Fruit fly (Drosophila melanogaster): Measurements from ENCODE around the gene CG7102.

- no peak for TF ChIP-seq h (GFP tag; optimal IDR thresholded peaks at IDR 0.05)
- no peak for TF ChIP-seq tai (GFP tag; optimal IDR thresholded peaks at IDR 0.05)
- TF ChIP-seq Hr78 (GFP tag; optimal IDR thresholded peaks at IDR 0.05): no peak
- TF ChIP-seq fru (GFP tag; optimal IDR thresholded peaks at IDR 0.05): no peak
- no peak for TF ChIP-seq CG32264 (GFP tag; optimal IDR thresholded peaks at IDR 0.05)
- TF ChIP-seq CrebA (GFP tag; optimal IDR thresholded peaks at IDR 0.05; ENCODE audit: borderline replicate concordance): no peak
- TF ChIP-seq dsf (GFP tag; optimal IDR thresholded peaks at IDR 0.05; ENCODE audit: borderline replicate concordance): no peak
- TF ChIP-seq Dfd (GFP tag; optimal IDR thresholded peaks at IDR 0.05): peak; percentile 61
- TF ChIP-seq dmrt93B (GFP tag; optimal IDR thresholded peaks at IDR 0.05): no peak
- TF ChIP-seq pan (optimal IDR thresholded peaks at IDR 0.05): no peak
- peak; percentile 22 for TF ChIP-seq rgr (GFP tag; optimal IDR thresholded peaks at IDR 0.05)
- TF ChIP-seq usp (GFP tag; optimal IDR thresholded peaks at IDR 0.05): no peak
- no peak for TF ChIP-seq Rel (GFP tag; optimal IDR thresholded peaks at IDR 0.05)
- TF ChIP-seq Rel (tag; optimal IDR thresholded peaks at IDR 0.05): no peak
Measured at dm6 chr2L:7914948-7915549, 27.7 kb upstream of the CG7102 start.

Measured in whole organism, wandering third instar larva.